Worm (Caenorhabditis elegans) whole organism, L2 larva: ENCODE data around the gene spe-49.
A peak's percentile ranks its signal among the peaks of the same experiment; 100 is the strongest.

Experiments used
- C34F6.9 ChIP-seq: fragments of 150-350 bp; optimal IDR thresholded peaks from 2 replicates; lab custom pipeline; 2014; ENCODE audit warnings: missing biosample characterization, missing genetic modification characterization
- F13H6.1 ChIP-seq: sonication (generic microtip); optimal IDR thresholded peaks from 2 replicates; lab custom pipeline; 2016; ENCODE audit warnings: missing genetic modification characterization, missing compliant biosample characterization
- R02D3.7 ChIP-seq: fragments of 150-350 bp; optimal IDR thresholded peaks from 2 replicates; lab custom pipeline; 2014; ENCODE audit warnings: missing biosample characterization, missing genetic modification characterization
- Y55F3AM.14 ChIP-seq: fragments of 200-800 bp; sonication (Bioruptor generic); optimal IDR thresholded peaks from 2 replicates; lab custom pipeline; 2018; ENCODE audit warnings: mild to moderate bottlenecking, missing genetic modification characterization, missing compliant biosample characterization
- ZK546.5 ChIP-seq: sonication (generic microtip); optimal IDR thresholded peaks from 2 replicates; lab custom pipeline; 2017; ENCODE audit warnings: missing biosample characterization, missing genetic modification characterization
- alr-1 ChIP-seq: fragments of 150-350 bp; optimal IDR thresholded peaks from 2 replicates; lab custom pipeline; 2014; ENCODE audit warnings: missing biosample characterization, missing genetic modification characterization
- aly-2 ChIP-seq: fragments of 150-350 bp; optimal IDR thresholded peaks from 2 replicates; lab custom pipeline; 2014; ENCODE audit warnings: missing biosample characterization, missing genetic modification characterization
- ama-1 ChIP-seq: fragments of 150-350 bp; optimal IDR thresholded peaks from 2 replicates; lab custom pipeline; 2018; ENCODE audit warnings: inconsistent platforms
- blmp-1 ChIP-seq: sonication (generic microtip); optimal IDR thresholded peaks from 2 replicates; lab custom pipeline; 2017; ENCODE audit warnings: missing genetic modification characterization, mild to moderate bottlenecking, missing compliant biosample characterization, antibody characterized with exemption, moderate library complexity; ENCODE audit not compliant: insufficient read depth
- ceh-82 ChIP-seq: fragments of 150-350 bp; optimal IDR thresholded peaks from 2 replicates; lab custom pipeline; 2014; ENCODE audit warnings: missing biosample characterization, missing genetic modification characterization
- crh-2 ChIP-seq: sonication (generic microtip); optimal IDR thresholded peaks from 2 replicates; lab custom pipeline; 2017; ENCODE audit warnings: missing biosample characterization, missing genetic modification characterization
- dmd-4 ChIP-seq: sonication (generic microtip); optimal IDR thresholded peaks from 2 replicates; lab custom pipeline; 2017; ENCODE audit warnings: missing biosample characterization, missing genetic modification characterization
- egl-27 ChIP-seq: sonication (generic microtip); optimal IDR thresholded peaks from 3 replicates; lab custom pipeline; 2017; ENCODE audit warnings: missing biosample characterization, missing genetic modification reagents, missing genetic modification characterization
- elt-3 ChIP-seq: sonication (generic microtip); optimal IDR thresholded peaks from 2 replicates; lab custom pipeline; 2017; ENCODE audit warnings: missing biosample characterization, missing genetic modification characterization
- fos-1 ChIP-seq: fragments of 150-350 bp; optimal IDR thresholded peaks from 2 replicates; lab custom pipeline; 2014; ENCODE audit warnings: missing biosample characterization, missing genetic modification characterization
- gmeb-1 ChIP-seq: fragments of 150-350 bp; optimal IDR thresholded peaks from 2 replicates; lab custom pipeline; 2014; ENCODE audit warnings: missing biosample characterization, missing genetic modification characterization
- lin-11 ChIP-seq: fragments of 150-350 bp; sonication (generic microtip); optimal IDR thresholded peaks from 2 replicates; lab custom pipeline; 2014; ENCODE audit warnings: missing biosample characterization, missing genetic modification characterization, inconsistent platforms, mixed read lengths
- lin-13 ChIP-seq: fragments of 150-350 bp; optimal IDR thresholded peaks from 2 replicates; lab custom pipeline; 2014; ENCODE audit warnings: missing biosample characterization, missing genetic modification reagents, missing genetic modification characterization
- lin-39 ChIP-seq: fragments of 150-350 bp; optimal IDR thresholded peaks from 2 replicates; lab custom pipeline; 2014; ENCODE audit warnings: missing biosample characterization, missing genetic modification reagents, missing genetic modification characterization
- lsy-2 ChIP-seq, 2 experiments: fragments of 150-350 bp in 1 of 2; sonication (generic microtip) in 1 of 2; optimal IDR thresholded peaks; 2 replicates each; lab custom pipeline; 2014 to 2017; ENCODE audit warnings: missing biosample characterization in 2 of 2, missing genetic modification characterization in 2 of 2
- mab-5 ChIP-seq: fragments of 150-350 bp; optimal IDR thresholded peaks from 2 replicates; lab custom pipeline; 2014; ENCODE audit warnings: missing biosample characterization, missing genetic modification characterization
- mbf-1 ChIP-seq: sonication (generic microtip); optimal IDR thresholded peaks from 2 replicates; lab custom pipeline; 2017; ENCODE audit warnings: missing biosample characterization, missing genetic modification characterization
- mdl-1 ChIP-seq, 2 experiments: fragments of 150-350 bp in 1 of 2; sonication (generic microtip) in 1 of 2; optimal IDR thresholded peaks; 2 replicates each; lab custom pipeline; 2017; ENCODE audit warnings: missing biosample characterization in 2 of 2, missing genetic modification characterization in 2 of 2
- nhr-10 ChIP-seq: sonication (generic microtip); optimal IDR thresholded peaks from 2 replicates; lab custom pipeline; 2017; ENCODE audit warnings: missing biosample characterization, missing genetic modification characterization
- nhr-12 ChIP-seq: fragments of 150-350 bp; optimal IDR thresholded peaks from 2 replicates; lab custom pipeline; 2014; ENCODE audit warnings: missing biosample characterization, missing genetic modification characterization
- nhr-129 ChIP-seq: fragments of 150-350 bp; optimal IDR thresholded peaks from 2 replicates; lab custom pipeline; 2014; ENCODE audit warnings: missing biosample characterization, missing genetic modification characterization
- nhr-21 ChIP-seq: fragments of 150-350 bp; optimal IDR thresholded peaks from 2 replicates; lab custom pipeline; 2014; ENCODE audit warnings: missing biosample characterization, missing genetic modification characterization
- nhr-23 ChIP-seq: fragments of 150-350 bp; optimal IDR thresholded peaks from 2 replicates; lab custom pipeline; 2014; ENCODE audit warnings: missing biosample characterization, missing genetic modification reagents, missing genetic modification characterization
- nhr-237 ChIP-seq: fragments of 150-350 bp; optimal IDR thresholded peaks from 2 replicates; lab custom pipeline; 2014; ENCODE audit warnings: missing biosample characterization, missing genetic modification characterization
- nhr-25 ChIP-seq: fragments of 150-350 bp; sonication (generic microtip); optimal IDR thresholded peaks from 3 replicates; lab custom pipeline; 2014; ENCODE audit warnings: missing biosample characterization, missing genetic modification characterization
- nhr-6 ChIP-seq: fragments of 150-350 bp; optimal IDR thresholded peaks from 2 replicates; lab custom pipeline; 2014; ENCODE audit warnings: missing biosample characterization, missing genetic modification characterization
- nhr-77 ChIP-seq: fragments of 150-350 bp; optimal IDR thresholded peaks from 2 replicates; lab custom pipeline; 2014; ENCODE audit warnings: missing biosample characterization, missing genetic modification characterization
- peb-1 ChIP-seq: fragments of 150-350 bp; optimal IDR thresholded peaks from 2 replicates; lab custom pipeline; 2014; ENCODE audit warnings: missing biosample characterization, missing genetic modification characterization
- sem-4 ChIP-seq: fragments of 150-350 bp; optimal IDR thresholded peaks from 2 replicates; lab custom pipeline; 2014; ENCODE audit warnings: missing biosample characterization, missing genetic modification reagents, missing genetic modification characterization
- skn-1 ChIP-seq: sonication (generic microtip); optimal IDR thresholded peaks from 2 replicates; lab custom pipeline; 2017; ENCODE audit warnings: missing biosample characterization, missing genetic modification characterization
- sma-3 ChIP-seq: sonication (generic microtip); optimal IDR thresholded peaks from 2 replicates; lab custom pipeline; 2016; ENCODE audit warnings: missing genetic modification reagents, missing genetic modification characterization, missing compliant biosample characterization
- sma-9 ChIP-seq, 2 experiments: fragments of 150-350 bp in 1 of 2; sonication (generic microtip) in 1 of 2; optimal IDR thresholded peaks; 2 replicates each; lab custom pipeline; 2014 to 2016; ENCODE audit warnings: missing genetic modification characterization in 2 of 2, mild to moderate bottlenecking in 1 of 2, missing biosample characterization in 1 of 2, missing compliant biosample characterization in 1 of 2, missing genetic modification reagents in 1 of 2, moderate library complexity in 1 of 2
- snpc-4 ChIP-seq: fragments of 150-350 bp; optimal IDR thresholded peaks from 2 replicates; lab custom pipeline; 2014; ENCODE audit warnings: missing biosample characterization, missing genetic modification characterization
- unc-39 ChIP-seq: fragments of 150-350 bp; optimal IDR thresholded peaks from 2 replicates; lab custom pipeline; 2014; ENCODE audit warnings: missing biosample characterization, missing genetic modification characterization
- unc-55 ChIP-seq: fragments of 150-350 bp; sonication (generic microtip); optimal IDR thresholded peaks from 3 replicates; lab custom pipeline; 2014; ENCODE audit warnings: missing biosample characterization, missing genetic modification reagents, missing genetic modification characterization
- zag-1 ChIP-seq: fragments of 150-350 bp; optimal IDR thresholded peaks from 2 replicates; lab custom pipeline; 2014; ENCODE audit warnings: missing biosample characterization, missing genetic modification characterization
- ztf-1 ChIP-seq: fragments of 200-800 bp; sonication (Bioruptor generic); conservative IDR thresholded peaks from 2 replicates; pipeline ENCODE4 v1.3.6; 2022; ENCODE audit warnings: missing genetic modification characterization, missing compliant biosample characterization
- ztf-11 ChIP-seq: sonication (generic microtip); optimal IDR thresholded peaks from 2 replicates; lab custom pipeline; 2017; ENCODE audit warnings: missing biosample characterization, missing genetic modification characterization

Gene spe-49

ce11 chrV:6234876-6235275, 46.3 kb upstream of the spe-49 start, which contains the start of gene K08B12.3:
K08B12.3 (plus strand) TSS chrV:6235176.
- no peak for TF ChIP-seq nhr-129 (tag; lab: Kevin White, UChicago)
- peak; percentile 32 for TF ChIP-seq unc-55 (GFP tag; lab: Kevin White, UChicago)
- no peak for TF ChIP-seq sma-3 (GFP tag; lab: Kevin White, UChicago)

- TF ChIP-seq nhr-129 (tag; lab: Kevin White, UChicago) = peak; percentile 2
- peak; percentile 73 for TF ChIP-seq sma-3 (GFP tag; lab: Kevin White, UChicago)
- peak; percentile 90 for TF ChIP-seq sma-9 (GFP tag; optimal IDR thresholded peaks at IDR 0.05; lab: Kevin White, UChicago)
- no peak for TF ChIP-seq sma-9 (tag; optimal IDR thresholded peaks at IDR 0.05; lab: Kevin White, UChicago)
- TF ChIP-seq nhr-25 (tag; lab: Kevin White, UChicago) = peak; percentile 18
- no peak for TF ChIP-seq lin-13 (GFP tag; lab: Kevin White, UChicago)
- TF ChIP-seq egl-27 (tag; lab: Kevin White, UChicago) = peak; percentile 2
- no peak for TF ChIP-seq peb-1 (tag; lab: Kevin White, UChicago)
- TF ChIP-seq nhr-21 = peak; percentile 38
Measured at ce11 chrV:6238347-6238746, 42.8 kb upstream of the spe-49 start.

- TF ChIP-seq nhr-129 (tag; lab: Kevin White, UChicago) (peak; percentile 56), lin-11 (tag; lab: Kevin White, UChicago) (no peak), nhr-21 (peak; percentile 72), mdl-1 (tag; optimal IDR thresholded peaks at IDR 0.05; lab: Kevin White, UChicago) (peak; percentile 42 to 72), unc-39 (tag; lab: Kevin White, UChicago) (no peak), sma-3 (GFP tag; lab: Kevin White, UChicago) (peak; percentile 37), lsy-2 (tag; optimal IDR thresholded peaks at IDR 0.05; lab: Kevin White, UChicago) (peak in 1 of 2 experiments; percentile 23), nhr-25 (tag; lab: Kevin White, UChicago) (peak; percentile 87), crh-2 (tag; lab: Kevin White, UChicago) (peak; percentile 56), fos-1 (peak; percentile 56), nhr-6 (tag; lab: Kevin White, UChicago) (no peak), sma-9 (GFP tag; optimal IDR thresholded peaks at IDR 0.05; lab: Kevin White, UChicago) (peak; percentile 97), sma-9 (tag; optimal IDR thresholded peaks at IDR 0.05; lab: Kevin White, UChicago) (no peak), blmp-1 (tag; lab: Kevin White, UChicago) (peak; percentile 92), sem-4 (tag; lab: Kevin White, UChicago) (no peak), gmeb-1 (tag; lab: Kevin White, UChicago) (peak; percentile 20)
Measured at ce11 chrV:6239855-6240254, 41.3 kb upstream of the spe-49 start.

ce11 chrV:6240735-6241134, 40.4 kb upstream of the spe-49 start:
- peak; percentile 16 for TF ChIP-seq egl-27 (tag; lab: Kevin White, UChicago)
- no peak for TF ChIP-seq mbf-1 (tag; lab: Kevin White, UChicago)
- TF ChIP-seq peb-1 (tag; lab: Kevin White, UChicago) = no peak
- TF ChIP-seq R02D3.7 = no peak
- TF ChIP-seq unc-39 (tag; lab: Kevin White, UChicago) = no peak
- TF ChIP-seq fos-1 = no peak
- TF ChIP-seq C34F6.9 (tag; lab: Kevin White, UChicago) = no peak
- no peak for TF ChIP-seq snpc-4 (tag; lab: Kevin White, UChicago)
- no peak for TF ChIP-seq lin-11 (tag; lab: Kevin White, UChicago)
- no peak for TF ChIP-seq ZK546.5 (tag; lab: Kevin White, UChicago)
- TF ChIP-seq nhr-6 (tag; lab: Kevin White, UChicago) = peak; percentile 15
- TF ChIP-seq nhr-21 = no peak
- TF ChIP-seq mab-5 (tag; lab: Kevin White, UChicago) = no peak
- no peak for TF ChIP-seq nhr-10 (tag; lab: Kevin White, UChicago)
- TF ChIP-seq aly-2 (tag; lab: Kevin White, UChicago) = no peak
- no peak for TF ChIP-seq dmd-4 (tag; lab: Kevin White, UChicago)
- no peak for TF ChIP-seq skn-1 (tag; lab: Kevin White, UChicago)
- TF ChIP-seq ama-1 (lab: Kevin White, UChicago) = no peak
- TF ChIP-seq Y55F3AM.14 (GFP tag; lab: Kevin White, UChicago) = no peak
- no peak for TF ChIP-seq ztf-11 (tag; lab: Kevin White, UChicago)
- TF ChIP-seq crh-2 (tag; lab: Kevin White, UChicago) = no peak
- no peak for TF ChIP-seq alr-1
- peak; percentile 82 for TF ChIP-seq nhr-129 (tag; lab: Kevin White, UChicago)
- no peak for TF ChIP-seq elt-3
- no peak for TF ChIP-seq zag-1 (tag; lab: Kevin White, UChicago)
- TF ChIP-seq ceh-82 (tag; lab: Kevin White, UChicago) = no peak
- TF ChIP-seq mdl-1 (tag; optimal IDR thresholded peaks at IDR 0.05; lab: Kevin White, UChicago) = peak in 1 of 2 experiments; percentile 28
- no peak for TF ChIP-seq nhr-12 (tag; lab: Kevin White, UChicago)
- no peak for TF ChIP-seq nhr-77
- no peak for TF ChIP-seq ztf-1
- TF ChIP-seq sma-3 (GFP tag; lab: Kevin White, UChicago) = peak; percentile 18
- peak in 1 of 2 experiments; percentile 9 for TF ChIP-seq lsy-2 (tag; optimal IDR thresholded peaks at IDR 0.05; lab: Kevin White, UChicago)
- no peak for TF ChIP-seq unc-55 (GFP tag; lab: Kevin White, UChicago)
- TF ChIP-seq sma-9 (GFP tag; optimal IDR thresholded peaks at IDR 0.05; lab: Kevin White, UChicago) = peak; percentile 95
- TF ChIP-seq sma-9 (tag; optimal IDR thresholded peaks at IDR 0.05; lab: Kevin White, UChicago) = no peak
- peak; percentile 86 for TF ChIP-seq F13H6.1 (tag; lab: Kevin White, UChicago)
- TF ChIP-seq lin-13 (GFP tag; lab: Kevin White, UChicago) = no peak
- peak; percentile 76 for TF ChIP-seq nhr-25 (tag; lab: Kevin White, UChicago)
- no peak for TF ChIP-seq nhr-23 (tag; lab: Kevin White, UChicago)
- TF ChIP-seq nhr-237 (tag; lab: Kevin White, UChicago) = no peak
- TF ChIP-seq lin-39 = no peak
